Fruit fly (Drosophila melanogaster): ENCODE results near the gene Blos3.

The Blos3 gene

DNA sequence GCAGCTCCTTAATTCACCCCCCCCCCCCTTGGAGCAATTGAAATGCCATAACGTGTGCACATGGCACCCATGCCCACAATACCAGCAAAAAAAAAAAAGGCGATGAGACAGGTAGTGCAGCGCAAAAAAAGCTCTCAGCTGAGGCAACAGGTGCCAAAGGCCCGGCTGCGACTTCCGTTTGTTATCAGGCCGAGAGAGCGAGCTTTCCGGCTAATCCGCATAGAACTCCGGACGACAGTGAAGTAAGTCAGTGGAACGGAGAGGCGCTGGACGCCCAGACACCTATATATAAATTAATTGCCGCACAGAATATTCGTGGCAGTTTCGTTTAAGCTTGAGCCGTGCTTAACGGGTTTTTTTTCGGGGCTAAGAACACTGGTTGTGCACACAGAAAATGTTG, 6.7 kb upstream of the Blos3 start, which contains the start of gene CG6865:
TSS of gene CG6865 (plus strand) at position 321 of the 400 bp plus-strand sequence.
- TF ChIP-seq Clk (GFP tag; optimal IDR thresholded peaks at IDR 0.05), result no peak

DNA sequence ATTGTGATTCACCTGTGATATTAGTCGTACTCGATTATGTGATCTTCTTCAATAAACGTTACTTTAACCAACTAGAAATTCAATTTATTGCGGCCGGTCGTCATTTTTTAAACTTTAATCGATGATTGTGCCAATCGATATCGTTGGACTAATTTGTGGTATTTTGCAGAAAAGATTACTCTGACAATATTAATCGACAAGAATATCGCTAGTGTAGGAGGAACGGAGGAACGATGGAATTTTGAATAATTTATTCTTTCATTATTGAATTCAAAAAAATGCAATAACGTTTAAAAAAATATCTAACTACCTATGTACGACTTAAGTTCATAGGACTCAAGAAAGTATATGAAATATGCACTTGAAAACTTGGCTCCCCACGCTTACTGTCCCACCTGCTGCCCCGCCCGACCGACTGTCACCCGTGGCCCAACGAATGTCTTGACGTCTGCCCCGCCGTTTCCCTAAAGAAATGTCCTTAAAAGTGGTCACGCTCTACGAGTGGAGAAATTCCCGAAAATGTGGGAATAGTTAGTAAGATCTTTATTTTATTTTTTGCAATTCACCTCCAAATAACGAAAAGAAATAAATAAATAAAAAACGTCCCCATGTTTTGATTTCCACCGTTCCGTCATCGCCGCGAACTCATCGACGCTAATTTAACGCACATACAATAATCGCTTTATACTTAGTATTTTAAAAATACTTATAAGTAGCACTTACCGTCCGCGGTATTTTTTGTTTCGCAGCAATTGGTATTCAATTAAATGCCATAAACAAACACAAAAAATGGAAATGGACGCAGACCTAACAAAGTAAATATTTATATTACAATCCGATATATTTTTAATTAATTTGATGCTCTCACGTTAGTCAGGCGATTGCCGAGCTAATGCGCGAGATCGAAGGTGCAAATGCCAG, 4.3 kb upstream of the Blos3 start, which contains the start of gene CG14074:
TSS of gene CG14074 (plus strand) at position 779 of the 921 bp plus-strand sequence.
- TF ChIP-seq bab1 (GFP tag; optimal IDR thresholded peaks at IDR 0.05) (no peak), Hr96 (GFP tag; optimal IDR thresholded peaks at IDR 0.05) (no peak), CG7101 (tag; optimal IDR thresholded peaks at IDR 0.05) (no peak), CG1620 (GFP tag; optimal IDR thresholded peaks at IDR 0.05) (no peak), cnc (optimal IDR thresholded peaks at IDR 0.05) (no peak), tj (GFP tag; optimal IDR thresholded peaks at IDR 0.05) (no peak), CG7045 (GFP tag; optimal IDR thresholded peaks at IDR 0.05) (no peak), CG33017 (tag; optimal IDR thresholded peaks at IDR 0.05) (no peak), CG5204 (GFP tag; optimal IDR thresholded peaks at IDR 0.05) (no peak), Mnt (GFP tag; optimal IDR thresholded peaks at IDR 0.05) (no peak), Crg-1 (GFP tag; optimal IDR thresholded peaks at IDR 0.05) (no peak), CG12768 (GFP tag; optimal IDR thresholded peaks at IDR 0.05) (no peak)

dm6 chr3L:18867521-18867920, 2.5 kb upstream of the Blos3 start, which contains the start of gene Dysb:
Gene Dysb, plus strand, starts transcription at chr3L:18867771.
- TF ChIP-seq toe (GFP tag; optimal IDR thresholded peaks at IDR 0.05), result peak; percentile 5
- TF ChIP-seq bab1 (GFP tag; optimal IDR thresholded peaks at IDR 0.05), result peak; percentile 88
- peak; percentile 84 for TF ChIP-seq CG12768 (GFP tag; optimal IDR thresholded peaks at IDR 0.05)
- peak; percentile 62 for TF ChIP-seq tj (GFP tag; optimal IDR thresholded peaks at IDR 0.05)
- peak; percentile 64 for TF ChIP-seq Mnt (GFP tag; optimal IDR thresholded peaks at IDR 0.05)
- TF ChIP-seq Clk (GFP tag; optimal IDR thresholded peaks at IDR 0.05), result peak; percentile 11
- peak; percentile 83 for TF ChIP-seq CG7045 (GFP tag; optimal IDR thresholded peaks at IDR 0.05)
- peak; percentile 87 for TF ChIP-seq CG33017 (tag; optimal IDR thresholded peaks at IDR 0.05)
- TF ChIP-seq pad (GFP tag; optimal IDR thresholded peaks at IDR 0.05), result peak; percentile 53
- peak; percentile 52 for TF ChIP-seq cic (GFP tag; optimal IDR thresholded peaks at IDR 0.05)
- peak; percentile 13 for TF ChIP-seq Hr96 (GFP tag; optimal IDR thresholded peaks at IDR 0.05)
- peak; percentile 87 for TF ChIP-seq CG11617 (GFP tag; optimal IDR thresholded peaks at IDR 0.05)
- TF ChIP-seq CG14711 (tag; optimal IDR thresholded peaks at IDR 0.05), result peak; percentile 80
- no peak for TF ChIP-seq cnc (optimal IDR thresholded peaks at IDR 0.05)
- peak; percentile 51 for TF ChIP-seq ovo (GFP tag; optimal IDR thresholded peaks at IDR 0.05)
- TF ChIP-seq kay (GFP tag; ENCODE audit: borderline replicate concordance), result no peak
- peak; percentile 71 for TF ChIP-seq CG5204 (GFP tag; optimal IDR thresholded peaks at IDR 0.05)
- peak; percentile 87 for TF ChIP-seq CG7101 (tag; optimal IDR thresholded peaks at IDR 0.05)
- TF ChIP-seq Crg-1 (GFP tag; optimal IDR thresholded peaks at IDR 0.05), result no peak
- peak; percentile 34 for TF ChIP-seq CG1620 (GFP tag; optimal IDR thresholded peaks at IDR 0.05)

- peak; percentile 83 for TF ChIP-seq CG11617 (GFP tag; optimal IDR thresholded peaks at IDR 0.05)
- peak; percentile 53 for TF ChIP-seq Crg-1 (GFP tag; optimal IDR thresholded peaks at IDR 0.05)
- TF ChIP-seq toe (GFP tag; optimal IDR thresholded peaks at IDR 0.05), result peak; percentile 75
- TF ChIP-seq CG1620 (GFP tag; optimal IDR thresholded peaks at IDR 0.05), result peak; percentile 46
- peak; percentile 67 for TF ChIP-seq bab1 (GFP tag; optimal IDR thresholded peaks at IDR 0.05)
- TF ChIP-seq cic (GFP tag; optimal IDR thresholded peaks at IDR 0.05), result peak; percentile 63
- TF ChIP-seq cnc (optimal IDR thresholded peaks at IDR 0.05), result no peak
- peak; percentile 56 for TF ChIP-seq tj (GFP tag; optimal IDR thresholded peaks at IDR 0.05)
- peak; percentile 60 for TF ChIP-seq Hr96 (GFP tag; optimal IDR thresholded peaks at IDR 0.05)
- TF ChIP-seq CG5204 (GFP tag; optimal IDR thresholded peaks at IDR 0.05), result peak; percentile 80
- TF ChIP-seq CG33017 (tag; optimal IDR thresholded peaks at IDR 0.05), result peak; percentile 37
- TF ChIP-seq CG14711 (tag; optimal IDR thresholded peaks at IDR 0.05), result peak; percentile 84
- TF ChIP-seq Clk (GFP tag; optimal IDR thresholded peaks at IDR 0.05), result peak; percentile 30
- no peak for TF ChIP-seq ovo (GFP tag; optimal IDR thresholded peaks at IDR 0.05)
- no peak for TF ChIP-seq kay (GFP tag; ENCODE audit: borderline replicate concordance)
- TF ChIP-seq CG7101 (tag; optimal IDR thresholded peaks at IDR 0.05), result peak; percentile 77
- TF ChIP-seq CG12768 (GFP tag; optimal IDR thresholded peaks at IDR 0.05), result peak; percentile 31
- peak; percentile 63 for TF ChIP-seq Mnt (GFP tag; optimal IDR thresholded peaks at IDR 0.05)
- peak; percentile 72 for TF ChIP-seq CG7045 (GFP tag; optimal IDR thresholded peaks at IDR 0.05)
- TF ChIP-seq pad (GFP tag; optimal IDR thresholded peaks at IDR 0.05), result peak; percentile 19
These were observed 793 bp upstream of the Blos3 start, which contains the start of gene Grx1 for dm6 chr3L:18869035-18869826. Gene Grx1, plus strand, starts transcription at chr3L:18869230.

DNA sequence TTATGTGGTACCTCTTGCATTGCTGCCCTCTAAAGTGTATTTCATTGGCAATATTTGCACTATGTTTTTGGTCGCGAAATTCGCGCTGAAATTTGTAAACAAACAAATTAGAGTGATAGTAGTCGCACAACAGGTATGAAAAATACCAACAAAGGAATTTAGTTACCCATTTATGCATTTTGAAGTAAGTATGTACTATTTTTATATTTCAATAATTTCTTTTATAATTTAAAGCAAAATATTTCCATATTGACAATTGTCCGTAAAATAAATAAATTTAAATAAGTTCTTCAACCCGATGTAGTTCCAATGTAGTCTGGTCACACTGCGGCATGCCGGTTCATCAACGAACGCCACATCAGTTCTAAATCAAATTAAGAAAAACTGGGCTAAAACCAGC, 2.4 kb downstream of the Blos3 start, which contains the start of the genes Rad9 and Uggt:
TSS of gene Rad9 (minus strand) at position 114 of the 400 bp plus-strand sequence.
TSS of gene Uggt (plus strand) at position 308 of the 400 bp plus-strand sequence.
- TF ChIP-seq tj (GFP tag; optimal IDR thresholded peaks at IDR 0.05), result no peak
- no peak for TF ChIP-seq toe (GFP tag; optimal IDR thresholded peaks at IDR 0.05)
- TF ChIP-seq ovo (GFP tag; optimal IDR thresholded peaks at IDR 0.05), result no peak
- TF ChIP-seq Crg-1 (GFP tag; optimal IDR thresholded peaks at IDR 0.05), result no peak
- no peak for TF ChIP-seq kay (GFP tag; ENCODE audit: borderline replicate concordance)
- TF ChIP-seq CG11617 (GFP tag; optimal IDR thresholded peaks at IDR 0.05), result peak; percentile 37
- TF ChIP-seq CG7045 (GFP tag; optimal IDR thresholded peaks at IDR 0.05), result no peak
- TF ChIP-seq cnc (optimal IDR thresholded peaks at IDR 0.05), result no peak
- TF ChIP-seq Mnt (GFP tag; optimal IDR thresholded peaks at IDR 0.05), result no peak
- no peak for TF ChIP-seq CG12768 (GFP tag; optimal IDR thresholded peaks at IDR 0.05)
- TF ChIP-seq Hr96 (GFP tag; optimal IDR thresholded peaks at IDR 0.05), result no peak
- no peak for TF ChIP-seq CG5204 (GFP tag; optimal IDR thresholded peaks at IDR 0.05)
- peak; percentile 13 for TF ChIP-seq CG33017 (tag; optimal IDR thresholded peaks at IDR 0.05)
- no peak for TF ChIP-seq cic (GFP tag; optimal IDR thresholded peaks at IDR 0.05)
- peak; percentile 30 for TF ChIP-seq bab1 (GFP tag; optimal IDR thresholded peaks at IDR 0.05)
- peak; percentile 49 for TF ChIP-seq CG14711 (tag; optimal IDR thresholded peaks at IDR 0.05)
- TF ChIP-seq Clk (GFP tag; optimal IDR thresholded peaks at IDR 0.05), result no peak
- no peak for TF ChIP-seq pad (GFP tag; optimal IDR thresholded peaks at IDR 0.05)
- TF ChIP-seq CG7101 (tag; optimal IDR thresholded peaks at IDR 0.05), result peak; percentile 30
- TF ChIP-seq CG1620 (GFP tag; optimal IDR thresholded peaks at IDR 0.05), result no peak

All from whole organism, adult.